Worm (Caenorhabditis elegans) whole organism, young adult: ENCODE data around the gene Y45F10D.7.

Experiments used
- B0336.3 ChIP-seq: fragments of 200-800 bp; sonication (Bioruptor generic); IDR thresholded peaks from 2 replicates; pipeline ENCODE4 v1.3.6; 2022; ENCODE audit warnings: missing genetic modification characterization, missing compliant biosample characterization
- C06A6.2 ChIP-seq: fragments of 200-800 bp; sonication (Bioruptor generic); conservative IDR thresholded peaks from 2 replicates; pipeline ENCODE4 v1.3.6; 2022; ENCODE audit warnings: missing genetic modification characterization, missing compliant biosample characterization
- C17E4.6 ChIP-seq: fragments of 200-800 bp; sonication (Bioruptor generic); IDR thresholded peaks from 2 replicates; pipeline ENCODE4 v1.3.6; 2022; ENCODE audit warnings: missing genetic modification reagents, missing genetic modification characterization, missing compliant biosample characterization
- F22D6.2 ChIP-seq: sonication (generic microtip); optimal IDR thresholded peaks from 2 replicates; lab custom pipeline; 2016; ENCODE audit warnings: mild to moderate bottlenecking, missing genetic modification characterization, missing compliant biosample characterization
- F23B12.7 ChIP-seq: sonication (generic microtip); optimal IDR thresholded peaks from 2 replicates; lab custom pipeline; 2017; ENCODE audit warnings: missing genetic modification characterization, mild to moderate bottlenecking, missing compliant biosample characterization, antibody characterized with exemption, moderate library complexity; ENCODE audit not compliant: insufficient read depth
- F52B5.7 ChIP-seq: sonication (generic microtip); optimal IDR thresholded peaks from 2 replicates; lab custom pipeline; 2016; ENCODE audit warnings: mild to moderate bottlenecking, missing genetic modification characterization, missing compliant biosample characterization
- F57A8.1 ChIP-seq: fragments of 200-800 bp; sonication (Bioruptor generic); optimal IDR thresholded peaks from 2 replicates; lab custom pipeline; 2018; ENCODE audit warnings: mild to moderate bottlenecking, missing genetic modification characterization, moderate library complexity, missing compliant biosample characterization
- Y67H2A.10 ChIP-seq: fragments of 200-800 bp; sonication (Bioruptor generic); conservative IDR thresholded peaks from 2 replicates; pipeline ENCODE4 v1.3.6; 2022; ENCODE audit warnings: missing genetic modification reagents, missing genetic modification characterization, missing compliant biosample characterization
- ZK185.1 ChIP-seq: sonication (generic microtip); optimal IDR thresholded peaks from 2 replicates; lab custom pipeline; 2016; ENCODE audit warnings: mild to moderate bottlenecking, missing genetic modification characterization, missing compliant biosample characterization; ENCODE audit not compliant: poor library complexity, severe bottlenecking
- aptf-3 ChIP-seq: fragments of 200-800 bp; sonication (Bioruptor generic); IDR thresholded peaks from 2 replicates; pipeline ENCODE4 v1.3.6; 2022; ENCODE audit warnings: missing genetic modification characterization, missing compliant biosample characterization
- atf-7 ChIP-seq: sonication (generic microtip); optimal IDR thresholded peaks from 2 replicates; lab custom pipeline; 2017; ENCODE audit warnings: mild to moderate bottlenecking, missing genetic modification characterization, missing compliant biosample characterization
- athp-1 ChIP-seq: sonication (generic microtip); optimal IDR thresholded peaks from 2 replicates; lab custom pipeline; 2017; ENCODE audit warnings: mild to moderate bottlenecking, missing genetic modification characterization, missing compliant biosample characterization
- attf-3 ChIP-seq: fragments of 200-800 bp; sonication (Bioruptor generic); conservative IDR thresholded peaks from 2 replicates; pipeline ENCODE4 v1.3.6; 2022; ENCODE audit warnings: missing genetic modification reagents, missing genetic modification characterization, missing compliant biosample characterization
- attf-5 ChIP-seq: fragments of 200-800 bp; sonication (Bioruptor generic); optimal IDR thresholded peaks from 2 replicates; lab custom pipeline; 2018; ENCODE audit warnings: mild to moderate bottlenecking, missing genetic modification characterization, missing compliant biosample characterization
- cebp-2 ChIP-seq: fragments of 200-800 bp; sonication (Bioruptor generic); IDR thresholded peaks from 2 replicates; pipeline ENCODE4 v1.3.6; 2022; ENCODE audit warnings: missing genetic modification characterization, missing compliant biosample characterization
- ceh-79 ChIP-seq: sonication (generic microtip); optimal IDR thresholded peaks from 2 replicates; lab custom pipeline; 2017; ENCODE audit warnings: mild to moderate bottlenecking, missing genetic modification characterization, missing compliant biosample characterization
- efl-1 ChIP-seq: fragments of 150-350 bp; optimal IDR thresholded peaks from 2 replicates; lab custom pipeline; 2014; ENCODE audit warnings: missing biosample characterization, missing genetic modification reagents, missing genetic modification characterization
- egl-18 ChIP-seq: fragments of 200-800 bp; sonication (Bioruptor generic); IDR thresholded peaks from 2 replicates; pipeline ENCODE4 v1.3.6; 2022; ENCODE audit warnings: missing genetic modification reagents, missing genetic modification characterization, missing compliant biosample characterization
- him-1 ChIP-seq: sonication (generic microtip); optimal IDR thresholded peaks from 2 replicates; lab custom pipeline; 2016; ENCODE audit warnings: missing genotype, missing genetic modification reagents, missing genetic modification characterization, missing compliant biosample characterization
- hlh-12 ChIP-seq: sonication (generic microtip); optimal IDR thresholded peaks from 2 replicates; lab custom pipeline; 2016; ENCODE audit warnings: missing genetic modification characterization, missing compliant biosample characterization
- hlh-26 ChIP-seq: fragments of 200-800 bp; sonication (Bioruptor generic); conservative IDR thresholded peaks from 2 replicates; pipeline ENCODE4 v1.3.6; 2022; ENCODE audit warnings: missing genetic modification reagents, missing genetic modification characterization, missing compliant biosample characterization
- hmg-1.2 ChIP-seq: fragments of 200-800 bp; sonication (Bioruptor generic); IDR thresholded peaks from 2 replicates; pipeline ENCODE4 v1.3.6; 2022; ENCODE audit warnings: missing genetic modification reagents, missing genetic modification characterization, missing compliant biosample characterization
- hrde-1 ChIP-seq: sonication (generic microtip); optimal IDR thresholded peaks from 2 replicates; lab custom pipeline; 2016; ENCODE audit warnings: missing genetic modification characterization, mild to moderate bottlenecking, missing compliant biosample characterization, moderate library complexity, missing genotype, missing genetic modification reagents, borderline replicate concordance
- hsf-1 ChIP-seq: fragments of 200-800 bp; sonication (Bioruptor generic); IDR thresholded peaks from 2 replicates; pipeline ENCODE4 v1.3.6; 2022; ENCODE audit warnings: missing genetic modification reagents, missing genetic modification characterization, missing compliant biosample characterization
- lag-1 ChIP-seq: fragments of 200-800 bp; sonication (Bioruptor generic); IDR thresholded peaks from 2 replicates; pipeline ENCODE4 v1.3.6; 2022; ENCODE audit warnings: missing genetic modification reagents, missing genetic modification characterization, missing compliant biosample characterization
- let-607 ChIP-seq, 2 experiments: fragments of 200-800 bp in 1 of 2; sonication (Bioruptor generic) in 1 of 2; sonication (generic microtip) in 1 of 2; optimal IDR thresholded peaks; 2 replicates each; lab custom pipeline; 2016 to 2018; ENCODE audit warnings: mild to moderate bottlenecking in 2 of 2, missing compliant biosample characterization in 2 of 2, missing genetic modification characterization in 2 of 2, moderate library complexity in 2 of 2, missing genotype in 1 of 2
- lin-35 ChIP-seq, 3 experiments: fragments of 150-350 bp in 2 of 3; sonication (generic microtip) in 1 of 3; optimal IDR thresholded peaks; 2 replicates each; lab custom pipeline; 2014 to 2018; ENCODE audit warnings: missing biosample characterization in 3 of 3, missing genetic modification characterization in 3 of 3, missing genetic modification reagents in 3 of 3
- lsy-27 ChIP-seq: sonication (generic microtip); optimal IDR thresholded peaks from 2 replicates; lab custom pipeline; 2017; ENCODE audit warnings: missing genetic modification characterization, mild to moderate bottlenecking, missing compliant biosample characterization, antibody characterized with exemption, missing genotype, borderline replicate concordance; ENCODE audit not compliant: insufficient read depth
- mcd-1 ChIP-seq: fragments of 200-800 bp; sonication (Bioruptor generic); IDR thresholded peaks from 2 replicates; pipeline ENCODE4 v1.3.6; 2022; ENCODE audit warnings: missing genetic modification reagents, missing genetic modification characterization, missing compliant biosample characterization
- mxl-1 ChIP-seq: sonication (generic microtip); optimal IDR thresholded peaks from 2 replicates; lab custom pipeline; 2016; ENCODE audit warnings: missing genetic modification characterization, missing compliant biosample characterization
- nhr-120 ChIP-seq: fragments of 200-800 bp; sonication (Bioruptor generic); IDR thresholded peaks from 2 replicates; pipeline ENCODE4 v1.3.6; 2022; ENCODE audit warnings: missing genetic modification characterization, missing compliant biosample characterization
- nhr-80 ChIP-seq: sonication (generic microtip); optimal IDR thresholded peaks from 2 replicates; lab custom pipeline; 2016; ENCODE audit warnings: missing genetic modification characterization, missing compliant biosample characterization
- snpc-1.3 ChIP-seq: sonication (generic microtip); optimal IDR thresholded peaks from 2 replicates; lab custom pipeline; 2017; ENCODE audit warnings: missing genetic modification characterization, mild to moderate bottlenecking, missing compliant biosample characterization, antibody characterized with exemption, moderate library complexity, missing genotype, missing genetic modification reagents; ENCODE audit not compliant: insufficient read depth
- snpc-4 ChIP-seq, 5 experiments: fragments of 150-350 bp in 1 of 5; sonication (generic microtip) in 4 of 5; optimal IDR thresholded peaks; 2 replicates each; lab custom pipeline; 2014 to 2018; ENCODE audit warnings: missing genetic modification characterization in 5 of 5, missing biosample characterization in 3 of 5, antibody characterized with exemption in 2 of 5, mild to moderate bottlenecking in 2 of 5, missing compliant biosample characterization in 2 of 5, missing genotype in 2 of 5, moderate library complexity in 2 of 5, missing genetic modification reagents in 1 of 5
- somi-1 ChIP-seq: fragments of 200-800 bp; sonication (Bioruptor generic); optimal IDR thresholded peaks from 2 replicates; lab custom pipeline; 2018; ENCODE audit warnings: mild to moderate bottlenecking, missing genetic modification characterization, missing compliant biosample characterization
- tbx-9 ChIP-seq: sonication (generic microtip); optimal IDR thresholded peaks from 2 replicates; lab custom pipeline; 2016; ENCODE audit warnings: borderline replicate concordance, missing genetic modification characterization, inconsistent platforms, missing compliant biosample characterization
- zim-3 ChIP-seq: sonication (generic microtip); optimal IDR thresholded peaks from 2 replicates; lab custom pipeline; 2017; ENCODE audit warnings: mild to moderate bottlenecking, missing genetic modification characterization, moderate library complexity, missing compliant biosample characterization
- ztf-22 ChIP-seq: fragments of 200-800 bp; sonication (Bioruptor generic); optimal IDR thresholded peaks from 2 replicates; lab custom pipeline; 2018; ENCODE audit warnings: mild to moderate bottlenecking, missing genetic modification characterization, moderate library complexity, missing compliant biosample characterization
- ztf-28 ChIP-seq: fragments of 200-800 bp; sonication (Bioruptor generic); IDR thresholded peaks from 2 replicates; pipeline ENCODE4 v1.3.6; 2022; ENCODE audit warnings: missing genetic modification reagents, missing genetic modification characterization, missing compliant biosample characterization
- ztf-3 ChIP-seq: fragments of 200-800 bp; sonication (Bioruptor generic); optimal IDR thresholded peaks from 2 replicates; lab custom pipeline; 2018; ENCODE audit warnings: mild to moderate bottlenecking, missing genetic modification characterization, missing compliant biosample characterization

The Y45F10D.7 gene

DNA sequence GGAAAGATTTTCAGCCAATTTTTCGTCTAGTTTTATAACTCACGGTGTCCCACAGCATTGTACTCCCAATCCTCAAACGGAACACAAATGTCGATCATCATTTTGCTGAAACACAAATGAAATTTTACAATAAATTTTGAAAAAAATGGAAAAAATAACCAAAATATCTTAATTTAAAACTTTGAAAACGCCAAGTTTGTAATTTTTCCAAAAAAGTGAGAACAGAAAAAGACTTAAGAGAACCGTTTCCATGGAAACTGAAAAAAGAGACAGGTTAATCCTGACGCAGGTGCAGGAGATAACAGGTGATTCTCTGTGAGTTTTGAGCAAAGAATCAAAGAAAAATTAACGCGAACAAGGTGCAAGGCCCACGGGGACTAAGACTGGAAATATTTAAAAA, 32.2 kb downstream of the Y45F10D.7 start, which contains the start of gene Y45F10D.15:
TSS of gene Y45F10D.15 (minus strand) at position 101 of the 400 bp plus-strand sequence.
- TF ChIP-seq ztf-22 (GFP tag; lab: Kevin White, UChicago) (no peak), Y67H2A.10 (GFP tag; lab: Robert Waterston, UW) (no peak), athp-1 (tag; lab: Kevin White, UChicago) (no peak), ztf-28 (GFP tag; lab: Robert Waterston, UW) (no peak), ceh-79 (tag; lab: Kevin White, UChicago) (no peak), aptf-3 (no peak), mcd-1 (no peak), attf-5 (GFP tag; lab: Kevin White, UChicago) (no peak), hlh-26 (GFP tag; lab: Robert Waterston, UW) (no peak), attf-3 (GFP tag; lab: Robert Waterston, UW) (no peak), hrde-1 (tag; lab: Kevin White, UChicago) (no peak), snpc-1.3 (tag; lab: Kevin White, UChicago) (no peak), let-607 (tag; optimal IDR thresholded peaks at IDR 0.05; lab: Kevin White, UChicago) (no peak)

DNA sequence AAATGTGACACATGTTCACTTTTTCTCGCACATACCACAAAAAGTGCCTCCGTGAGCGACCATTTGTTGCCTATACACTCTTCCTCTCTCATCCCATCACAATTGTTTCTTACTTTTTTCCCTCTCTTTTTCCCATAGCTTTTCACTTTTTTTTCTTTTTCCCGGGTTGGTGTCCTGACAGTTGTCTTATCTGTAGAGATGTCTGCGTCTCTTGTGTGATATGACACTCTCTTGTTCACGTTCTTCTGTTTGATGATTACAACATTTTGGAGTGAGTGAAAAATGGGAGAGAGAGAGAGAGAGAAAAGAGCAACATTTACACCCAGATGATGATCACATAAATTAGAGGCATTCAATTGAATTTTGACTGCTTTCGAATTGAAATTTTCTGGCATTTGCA, 37.7 kb downstream of the Y45F10D.7 start:
- TF ChIP-seq nhr-80 (tag; lab: Kevin White, UChicago) (peak; percentile 95), mxl-1 (tag; lab: Kevin White, UChicago) (no peak), somi-1 (peak; percentile 48), ztf-3 (GFP tag; lab: Kevin White, UChicago) (no peak), lag-1 (no peak), atf-7 (tag; lab: Kevin White, UChicago) (no peak), ZK185.1 (tag; lab: Kevin White, UChicago) (peak; percentile 7), B0336.3 (GFP tag; lab: Robert Waterston, UW) (no peak), F52B5.7 (tag; lab: Kevin White, UChicago) (no peak), tbx-9 (tag; lab: Kevin White, UChicago) (no peak), F23B12.7 (tag; lab: Kevin White, UChicago) (peak; percentile 22), F22D6.2 (tag; lab: Kevin White, UChicago) (no peak), snpc-4 (GFP tag; optimal IDR thresholded peaks at IDR 0.05; lab: Kevin White, UChicago) (no peak), snpc-4 (tag; optimal IDR thresholded peaks at IDR 0.05; lab: Kevin White, UChicago) (peak in 1 of 4 experiments; percentile 10), hlh-12 (tag; lab: Kevin White, UChicago) (no peak), cebp-2 (GFP tag; lab: Robert Waterston, UW) (no peak), attf-3 (GFP tag; lab: Robert Waterston, UW) (no peak), zim-3 (no peak), him-1 (no peak), hsf-1 (GFP tag; lab: Robert Waterston, UW) (no peak)
- TF ChIP-seq, all 124 proteins: peak for 5

DNA sequence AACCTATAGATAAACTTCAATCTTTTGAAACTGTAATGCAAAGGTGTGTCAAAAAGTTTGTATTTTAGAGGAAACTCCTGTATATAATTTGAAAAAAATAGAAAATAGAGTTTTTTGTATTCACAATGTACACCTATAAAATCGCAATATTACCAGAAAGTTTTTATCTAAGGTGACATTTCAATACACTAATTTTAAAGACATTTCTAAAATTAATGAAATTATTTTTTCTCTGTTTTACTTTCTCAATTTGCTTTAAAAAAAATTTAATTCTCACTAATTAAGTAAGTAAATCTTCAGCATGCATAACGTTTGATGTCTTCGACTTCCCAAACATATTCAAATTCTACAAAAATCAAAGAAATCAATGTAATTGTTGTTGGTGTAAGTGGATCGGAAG, 38.9 kb downstream of the Y45F10D.7 start, which contains the start of gene rga-5:
TSS of gene rga-5 (plus strand) at position 301 of the 400 bp plus-strand sequence.
- no peak for TF ChIP-seq efl-1 (GFP tag; lab: Kevin White, UChicago)
- TF ChIP-seq lin-35 (GFP tag; optimal IDR thresholded peaks at IDR 0.05; lab: Kevin White, UChicago): no peak
- no peak for TF ChIP-seq F23B12.7 (tag; lab: Kevin White, UChicago)
- no peak for TF ChIP-seq nhr-120 (GFP tag; lab: Robert Waterston, UW)
- TF ChIP-seq lsy-27 (tag; lab: Kevin White, UChicago): no peak
- TF ChIP-seq let-607 (tag; optimal IDR thresholded peaks at IDR 0.05; lab: Kevin White, UChicago): no peak
- TF ChIP-seq egl-18 (GFP tag; lab: Robert Waterston, UW): no peak
- no peak for TF ChIP-seq tbx-9 (tag; lab: Kevin White, UChicago)
- no peak for TF ChIP-seq C06A6.2 (GFP tag; lab: Robert Waterston, UW)
- no peak for TF ChIP-seq hmg-1.2 (GFP tag; lab: Robert Waterston, UW)
- no peak for TF ChIP-seq F57A8.1 (GFP tag; lab: Kevin White, UChicago)
- TF ChIP-seq C17E4.6: no peak
- TF ChIP-seq snpc-1.3 (tag; lab: Kevin White, UChicago): no peak
